Worm (Caenorhabditis elegans) whole organism, L1 larva: Measurements from ENCODE around the gene ugt-22.

ENCODE experiments used
- C34B4.2 ChIP-seq: sonication (generic microtip); optimal IDR thresholded peaks from 2 replicates; lab custom pipeline; 2017; ENCODE audit warnings: mild to moderate bottlenecking, missing genetic modification characterization, missing compliant biosample characterization
- alr-1 ChIP-seq: fragments of 200-800 bp; sonication (Bioruptor generic); optimal IDR thresholded peaks from 2 replicates; lab custom pipeline; 2018; ENCODE audit warnings: borderline replicate concordance, mild to moderate bottlenecking, missing genetic modification characterization, missing compliant biosample characterization
- blmp-1 ChIP-seq: fragments of 150-350 bp; optimal IDR thresholded peaks from 2 replicates; lab custom pipeline; 2014; ENCODE audit warnings: missing biosample characterization, missing genetic modification characterization
- dpl-1 ChIP-seq, 3 experiments: fragments of 150-350 bp in 2 of 3; sonication (generic microtip) in 1 of 3; optimal IDR thresholded peaks; 2 replicates each; lab custom pipeline; 2014 to 2017; ENCODE audit warnings: missing biosample characterization in 3 of 3, missing genetic modification characterization in 3 of 3, missing genetic modification reagents in 3 of 3
- efl-1 ChIP-seq, 4 experiments: fragments of 150-350 bp; optimal IDR thresholded peaks in 3 of 4; peaks in 1 of 4; 1 replicate in 1 of 4; 2 replicates in 3 of 4; lab custom pipeline; 2014; ENCODE audit warnings: missing biosample characterization in 2 of 4, missing genetic modification characterization in 2 of 4, missing genetic modification reagents in 2 of 4
- egl-27 ChIP-seq, 2 experiments: fragments of 150-350 bp in 1 of 2; sonication (generic microtip); optimal IDR thresholded peaks; 3 replicates each; lab custom pipeline; 2017 to 2018; ENCODE audit warnings: missing biosample characterization in 2 of 2, missing genetic modification characterization in 2 of 2, missing genetic modification reagents in 2 of 2
- elt-3 ChIP-seq, 6 experiments: fragments of 150-350 bp in 1 of 6; sonication (generic microtip); optimal IDR thresholded peaks; 2 replicates each; lab custom pipeline; 2017 to 2018; ENCODE audit warnings: missing biosample characterization in 6 of 6, missing genetic modification characterization in 6 of 6, inconsistent platforms in 1 of 6
- ets-5 ChIP-seq: fragments of 200-800 bp; sonication (Bioruptor generic); IDR thresholded peaks from 2 replicates; pipeline ENCODE4 v1.3.6; 2022; ENCODE audit warnings: missing genetic modification characterization, missing compliant biosample characterization
- grh-1 ChIP-seq: fragments of 200-800 bp; sonication (Bioruptor generic); IDR thresholded peaks from 2 replicates; pipeline ENCODE4 v1.3.6; 2022; ENCODE audit warnings: missing genetic modification reagents, missing genetic modification characterization, missing compliant biosample characterization
- hlh-17 ChIP-seq: fragments of 200-800 bp; sonication (Bioruptor generic); optimal IDR thresholded peaks from 2 replicates; lab custom pipeline; 2018; ENCODE audit warnings: missing genetic modification characterization, mild to moderate bottlenecking, missing compliant biosample characterization, moderate library complexity, borderline replicate concordance
- irx-1 ChIP-seq: sonication (generic microtip); optimal IDR thresholded peaks from 2 replicates; lab custom pipeline; 2016; ENCODE audit warnings: missing genetic modification characterization, missing compliant biosample characterization
- isw-1 ChIP-seq: fragments of 200-800 bp; sonication (Bioruptor generic); IDR thresholded peaks from 2 replicates; pipeline ENCODE4 v1.3.6; 2022; ENCODE audit warnings: missing genetic modification characterization, missing compliant biosample characterization
- jun-1 ChIP-seq: fragments of 150-350 bp; optimal IDR thresholded peaks from 2 replicates; lab custom pipeline; 2014; ENCODE audit warnings: missing biosample characterization, missing genetic modification reagents, missing genetic modification characterization
- lin-39 ChIP-seq: fragments of 150-350 bp; optimal IDR thresholded peaks from 2 replicates; lab custom pipeline; 2014; ENCODE audit warnings: missing biosample characterization, missing genetic modification reagents, missing genetic modification characterization
- lsy-2 ChIP-seq, 2 experiments: fragments of 150-350 bp; optimal IDR thresholded peaks; 2 replicates each; lab custom pipeline; 2014; ENCODE audit warnings: missing biosample characterization in 2 of 2, missing genetic modification characterization in 2 of 2
- mab-9 ChIP-seq: fragments of 200-800 bp; sonication (Bioruptor generic); IDR thresholded peaks from 2 replicates; pipeline ENCODE4 v1.3.6; 2022; ENCODE audit warnings: missing genetic modification reagents, missing genetic modification characterization, missing compliant biosample characterization
- mep-1 ChIP-seq: fragments of 150-350 bp; optimal IDR thresholded peaks from 2 replicates; lab custom pipeline; 2014; ENCODE audit warnings: missing biosample characterization, missing genetic modification characterization
- nhr-11 ChIP-seq: fragments of 150-350 bp; optimal IDR thresholded peaks from 2 replicates; lab custom pipeline; 2014; ENCODE audit warnings: missing biosample characterization, missing genetic modification characterization
- nhr-19 ChIP-seq: fragments of 200-800 bp; sonication (Bioruptor generic); conservative IDR thresholded peaks from 2 replicates; pipeline ENCODE4 v1.3.6; 2022; ENCODE audit warnings: missing genetic modification characterization, missing compliant biosample characterization
- nhr-20 ChIP-seq: sonication (generic microtip); optimal IDR thresholded peaks from 2 replicates; lab custom pipeline; 2016; ENCODE audit warnings: mild to moderate bottlenecking, missing genetic modification characterization, missing compliant biosample characterization
- nhr-28 ChIP-seq: fragments of 150-350 bp; optimal IDR thresholded peaks from 2 replicates; lab custom pipeline; 2014; ENCODE audit warnings: missing biosample characterization, missing genetic modification characterization
- nhr-47 ChIP-seq: sonication (generic microtip); optimal IDR thresholded peaks from 2 replicates; lab custom pipeline; 2016; ENCODE audit warnings: mild to moderate bottlenecking, missing genetic modification characterization, moderate library complexity, missing compliant biosample characterization
- nhr-71 ChIP-seq: sonication (generic microtip); optimal IDR thresholded peaks from 2 replicates; lab custom pipeline; 2016; ENCODE audit warnings: mild to moderate bottlenecking, missing genetic modification characterization, moderate library complexity, missing compliant biosample characterization
- nhr-76 ChIP-seq: sonication (generic microtip); optimal IDR thresholded peaks from 2 replicates; lab custom pipeline; 2017; ENCODE audit warnings: missing biosample characterization, missing genetic modification characterization
- nhr-85 ChIP-seq: sonication (generic microtip); peaks from one replicate; lab custom pipeline; 2016; ENCODE audit warnings: missing genetic modification characterization, inconsistent platforms, missing compliant biosample characterization
- nhr-90 ChIP-seq: sonication (generic microtip); optimal IDR thresholded peaks from 2 replicates; lab custom pipeline; 2016; ENCODE audit warnings: mild to moderate bottlenecking, missing genetic modification characterization, missing compliant biosample characterization; ENCODE audit not compliant: poor library complexity
- pax-3 ChIP-seq: fragments of 200-800 bp; sonication (Bioruptor generic); optimal IDR thresholded peaks from 2 replicates; lab custom pipeline; 2018; ENCODE audit warnings: mild to moderate bottlenecking, missing genetic modification characterization, moderate library complexity, missing compliant biosample characterization
- pqm-1 ChIP-seq: sonication (generic microtip); optimal IDR thresholded peaks from 3 replicates; lab custom pipeline; 2017; ENCODE audit warnings: missing biosample characterization, missing genetic modification characterization
- snu-23 ChIP-seq: sonication (generic microtip); optimal IDR thresholded peaks from 2 replicates; lab custom pipeline; 2016; ENCODE audit warnings: missing genetic modification characterization, missing compliant biosample characterization
- sptf-1 ChIP-seq: fragments of 150-350 bp; optimal IDR thresholded peaks from 2 replicates; lab custom pipeline; 2014; ENCODE audit warnings: missing biosample characterization, missing genetic modification characterization
- tbx-2 ChIP-seq: sonication (generic microtip); optimal IDR thresholded peaks from 2 replicates; lab custom pipeline; 2016; ENCODE audit warnings: missing genetic modification characterization, missing compliant biosample characterization
- unc-130 ChIP-seq: fragments of 150-350 bp; optimal IDR thresholded peaks from 2 replicates; lab custom pipeline; 2017; ENCODE audit warnings: missing biosample characterization, missing genetic modification characterization, inconsistent platforms
- unc-30 ChIP-seq: sonication (generic microtip); optimal IDR thresholded peaks from 2 replicates; lab custom pipeline; 2017; ENCODE audit warnings: missing biosample characterization, missing genetic modification characterization
- unc-62 ChIP-seq: fragments of 150-350 bp; optimal IDR thresholded peaks from 2 replicates; lab custom pipeline; 2014; ENCODE audit warnings: missing biosample characterization, missing genetic modification reagents, missing genetic modification characterization
- vab-15 ChIP-seq: sonication (generic microtip); optimal IDR thresholded peaks from 2 replicates; lab custom pipeline; 2017; ENCODE audit warnings: missing genotype, mild to moderate bottlenecking, missing genetic modification characterization, missing compliant biosample characterization
- zip-4 ChIP-seq: fragments of 200-800 bp; sonication (Bioruptor generic); optimal IDR thresholded peaks from 2 replicates; lab custom pipeline; 2018; ENCODE audit warnings: mild to moderate bottlenecking, missing genetic modification characterization, moderate library complexity, missing compliant biosample characterization

Gene ugt-22

DNA sequence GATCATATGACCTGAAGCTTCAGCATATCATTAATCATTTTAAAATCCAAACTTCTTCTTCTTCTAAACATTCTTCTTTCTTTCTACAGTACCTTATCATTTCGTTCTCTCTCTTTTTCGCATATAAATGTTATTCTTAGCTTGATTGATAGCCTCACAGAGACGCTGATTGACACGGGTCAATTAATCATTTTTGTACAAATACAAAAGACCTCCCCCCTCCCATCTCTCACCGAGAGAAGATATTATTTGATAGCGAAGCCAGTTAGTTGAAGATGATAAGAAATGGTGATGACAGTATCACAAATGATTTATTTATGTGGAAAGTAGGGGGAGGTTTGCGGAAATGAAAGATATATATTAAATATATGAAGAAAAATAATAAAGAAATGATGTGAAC is 43.7 kb downstream of the ugt-22 start:
- TF ChIP-seq vab-15 (tag; lab: Kevin White, UChicago) (peak; percentile 93), nhr-90 (peak; percentile 60), irx-1 (peak; percentile 62), nhr-76 (tag; lab: Kevin White, UChicago) (no peak), grh-1 (0 out of 2 replicates have a peak, but pooled peaks have one; percentile 34), nhr-19 (peak; percentile 30), unc-30 (tag; lab: Kevin White, UChicago) (no peak), mep-1 (peak; percentile 26), nhr-85 (tag; lab: Kevin White, UChicago) (peak; percentile 95), C34B4.2 (no peak), blmp-1 (tag; lab: Kevin White, UChicago) (peak; percentile 85), egl-27 (tag; optimal IDR thresholded peaks at IDR 0.05; lab: Kevin White, UChicago) (peak in 1 of 2 experiments; percentile 29), hlh-17 (no peak), nhr-71 (tag; lab: Kevin White, UChicago) (peak; percentile 67), nhr-20 (tag; lab: Kevin White, UChicago) (peak; percentile 53), jun-1 (tag; lab: Kevin White, UChicago) (no peak), ets-5 (GFP tag; lab: Robert Waterston, UW) (no peak), tbx-2 (peak; percentile 73), unc-130 (peak; percentile 49), lsy-2 (tag; optimal IDR thresholded peaks at IDR 0.05; lab: Kevin White, UChicago) (peak; percentile 36 to 70), isw-1 (GFP tag; lab: Robert Waterston, UW) (no peak), mab-9 (GFP tag; lab: Robert Waterston, UW) (no peak), elt-3 (tag; optimal IDR thresholded peaks at IDR 0.05; lab: Kevin White, UChicago) (peak in 5 of 6 experiments; percentile 54 to 98 (median 70))

ce11 chrIV:13684827-13685226 is 45.8 kb downstream of the ugt-22 start:
- TF ChIP-seq sptf-1 (tag; lab: Kevin White, UChicago): no peak
- TF ChIP-seq unc-130: no peak
- no peak for TF ChIP-seq snu-23
- no peak for TF ChIP-seq unc-62
- TF ChIP-seq pax-3 (tag; lab: Kevin White, UChicago): no peak
- TF ChIP-seq nhr-20 (tag; lab: Kevin White, UChicago): no peak
- TF ChIP-seq zip-4 (GFP tag; lab: Kevin White, UChicago): no peak
- TF ChIP-seq nhr-28 (tag; lab: Kevin White, UChicago): no peak
- TF ChIP-seq ets-5 (GFP tag; lab: Robert Waterston, UW): no peak
- no peak for TF ChIP-seq blmp-1 (tag; lab: Kevin White, UChicago)
- no peak for TF ChIP-seq efl-1 (optimal IDR thresholded peaks at IDR 0.05; lab: Kevin White, UChicago)
- TF ChIP-seq efl-1 (GFP tag; optimal IDR thresholded peaks at IDR 0.05 in 1 of 2; lab: Kevin White, UChicago): no peak
- no peak for TF ChIP-seq dpl-1 (GFP tag; optimal IDR thresholded peaks at IDR 0.05; lab: Kevin White, UChicago)
- no peak for TF ChIP-seq pqm-1 (tag; lab: Kevin White, UChicago)
- no peak for TF ChIP-seq alr-1 (tag; lab: Kevin White, UChicago)
- no peak for TF ChIP-seq egl-27 (tag; optimal IDR thresholded peaks at IDR 0.05; lab: Kevin White, UChicago)
- no peak for TF ChIP-seq nhr-47
- TF ChIP-seq nhr-85 (tag; lab: Kevin White, UChicago): no peak
- no peak for TF ChIP-seq nhr-76 (tag; lab: Kevin White, UChicago)
- TF ChIP-seq lin-39 (tag; lab: Kevin White, UChicago): no peak
- no peak for TF ChIP-seq hlh-17

DNA sequence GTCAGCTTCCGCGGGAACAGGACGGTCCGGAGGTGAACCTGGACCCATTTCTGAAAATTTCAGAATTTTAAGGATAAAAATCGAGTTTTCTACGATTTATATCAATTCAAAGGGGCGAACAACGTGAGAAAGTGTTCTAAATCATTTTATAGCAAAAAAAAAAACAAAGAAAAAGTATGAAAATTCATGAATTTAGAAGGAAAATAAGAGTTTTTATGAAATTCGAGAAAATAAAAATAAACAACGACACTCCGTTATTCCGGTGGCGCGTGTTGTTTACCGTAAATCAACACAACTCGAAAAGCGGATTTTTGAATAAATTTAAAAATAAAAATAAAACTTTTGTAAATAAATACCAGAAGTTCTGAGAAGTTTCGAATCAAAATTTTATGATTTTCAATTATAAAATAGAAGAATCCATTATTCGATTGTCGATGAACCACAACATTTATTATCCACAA is 47.9 kb downstream of the ugt-22 start, which contains the start of gene nyn-1:
TSS of gene nyn-1 (minus strand) at position 51 of the 461 bp plus-strand sequence.
- TF ChIP-seq nhr-11 (tag; lab: Kevin White, UChicago) (no peak), efl-1 (optimal IDR thresholded peaks at IDR 0.05; lab: Kevin White, UChicago) (peak in 1 of 2 experiments; percentile 13), efl-1 (GFP tag; optimal IDR thresholded peaks at IDR 0.05 in 1 of 2; lab: Kevin White, UChicago) (no peak)
